Fruit fly (Drosophila melanogaster): ENCODE data around the gene CASK.

DNA sequence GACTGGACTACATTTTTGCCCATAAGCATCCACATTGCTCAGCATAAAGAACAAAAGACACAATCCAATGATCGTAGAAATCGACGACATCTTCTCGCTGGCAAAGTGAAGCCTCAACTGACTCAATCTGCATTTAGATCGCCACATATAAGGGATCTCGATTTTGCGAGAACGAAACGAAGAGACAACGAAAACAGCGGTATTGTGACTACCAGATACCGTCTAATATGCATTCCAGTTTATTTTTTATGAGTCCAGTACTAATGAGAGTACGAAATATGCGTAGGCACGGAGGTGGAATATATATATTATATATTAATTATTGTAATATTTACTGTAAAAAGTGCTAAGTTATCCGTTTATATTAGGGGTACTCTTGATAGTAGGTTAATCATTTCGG, 83.5 kb downstream of the CASK start, which contains the start of gene CG34034:
- no peak for TF ChIP-seq CG11294 (GFP tag; IDR thresholded peaks at IDR 0.05)
- no peak for TF ChIP-seq Met (GFP tag; optimal IDR thresholded peaks at IDR 0.05)
- no peak for TF ChIP-seq Blimp-1 (GFP tag; optimal IDR thresholded peaks at IDR 0.05)
- no peak for TF ChIP-seq eg (GFP tag; IDR thresholded peaks at IDR 0.05)
- TF ChIP-seq Sox15 (GFP tag; optimal IDR thresholded peaks at IDR 0.05), result no peak
- no peak for TF ChIP-seq svp (GFP tag)
- TF ChIP-seq CG11902 (GFP tag; optimal IDR thresholded peaks at IDR 0.05), result no peak
- TF ChIP-seq vri (GFP tag; optimal IDR thresholded peaks at IDR 0.05), result no peak
- TF ChIP-seq CG7368 (GFP tag; optimal IDR thresholded peaks at IDR 0.05), result no peak
- TF ChIP-seq dsx (GFP tag; optimal IDR thresholded peaks at IDR 0.05; ENCODE audit: poor library complexity, severe bottlenecking), result no peak
- TF ChIP-seq spab (GFP tag; optimal IDR thresholded peaks at IDR 0.05), result no peak
- TF ChIP-seq CG11762 (GFP tag; optimal IDR thresholded peaks at IDR 0.05; ENCODE audit: insufficient read depth), result no peak
- no peak for TF ChIP-seq Hr39 (GFP tag; optimal IDR thresholded peaks at IDR 0.05)
- no peak for TF ChIP-seq CG34406 (GFP tag; optimal IDR thresholded peaks at IDR 0.05)

Measured in whole organism, prepupa.